Fruit fly (Drosophila melanogaster): ENCODE measurements around the gene Taf4.

Taf4 gene

DNA sequence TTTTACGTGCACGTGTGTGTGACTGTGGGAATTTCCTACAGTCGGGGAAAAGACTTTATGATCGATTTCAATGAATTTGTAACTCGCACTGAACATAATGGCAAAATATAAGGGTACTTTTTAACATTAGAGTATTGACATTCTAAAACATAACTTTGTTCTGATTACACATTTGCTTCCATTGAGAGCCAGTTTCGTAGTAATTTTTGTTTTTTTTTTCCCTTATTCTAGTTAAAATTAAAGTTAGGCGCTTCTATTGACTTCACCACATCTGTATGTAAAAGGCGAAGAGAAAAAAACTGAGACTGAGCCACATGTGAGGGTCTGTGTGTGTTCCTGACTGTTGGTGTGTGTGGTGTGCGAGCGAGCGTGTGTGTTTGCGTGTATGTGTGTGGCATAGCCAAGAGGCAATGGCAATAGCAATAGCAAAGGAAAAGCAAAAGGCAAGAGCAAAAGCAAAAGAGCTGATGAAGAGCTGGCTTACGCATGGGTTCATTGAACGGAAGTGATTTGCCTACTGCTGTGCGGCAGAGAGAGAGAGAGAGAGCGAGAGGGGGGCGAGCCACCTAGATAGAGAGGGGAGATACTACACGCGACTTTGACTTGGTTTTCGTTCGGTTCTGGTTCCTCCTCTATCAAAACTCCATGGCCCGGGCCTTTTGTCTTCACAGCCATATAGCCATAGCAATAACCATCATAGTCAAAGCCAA, 49.0 kb downstream of the Taf4 start (continued):
- peak; percentile 58 for TF ChIP-seq CG17829 (tag; optimal IDR thresholded peaks at IDR 0.05)
- no peak for TF ChIP-seq repo (GFP tag; optimal IDR thresholded peaks at IDR 0.05)
- TF ChIP-seq shn (GFP tag; optimal IDR thresholded peaks at IDR 0.05): peak; percentile 59
- TF ChIP-seq CG33213 (GFP tag; optimal IDR thresholded peaks at IDR 0.05): peak; percentile 28
- TF ChIP-seq cato (GFP tag; optimal IDR thresholded peaks at IDR 0.05; ENCODE audit: borderline replicate concordance): peak; percentile 38
- TF ChIP-seq CG17568 (GFP tag; optimal IDR thresholded peaks at IDR 0.05): peak; percentile 62
- TF ChIP-seq Kr (GFP tag; optimal IDR thresholded peaks at IDR 0.05): no peak
- peak; percentile 87 for TF ChIP-seq CG11504 (tag; optimal IDR thresholded peaks at IDR 0.05)
- TF ChIP-seq Mes4 (GFP tag; optimal IDR thresholded peaks at IDR 0.05): peak; percentile 42
- TF ChIP-seq CG5245 (GFP tag; optimal IDR thresholded peaks at IDR 0.05): peak; percentile 60
- TF ChIP-seq dmrt99B (tag; optimal IDR thresholded peaks at IDR 0.05): peak; percentile 85
- TF ChIP-seq sima (GFP tag; optimal IDR thresholded peaks at IDR 0.05): peak; percentile 6
- peak; percentile 62 for TF ChIP-seq Chrac-16 (GFP tag; optimal IDR thresholded peaks at IDR 0.05)
- TF ChIP-seq Scr (GFP tag; IDR thresholded peaks at IDR 0.05; ENCODE audit: partially characterized antibody): no peak
- peak; percentile 88 for TF ChIP-seq CG3163 (GFP tag; optimal IDR thresholded peaks at IDR 0.05)
- TF ChIP-seq CTCF (GFP tag; optimal IDR thresholded peaks at IDR 0.05): no peak
- peak; percentile 69; the same call in 2 of the 3 replicates for TF ChIP-seq tgo (GFP tag; IDR thresholded peaks at IDR 0.05)
- peak; percentile 79 for TF ChIP-seq CG10147 (GFP tag; optimal IDR thresholded peaks at IDR 0.05)
- TF ChIP-seq CG17359 (tag; optimal IDR thresholded peaks at IDR 0.05): peak; percentile 70
- TF ChIP-seq NfI (GFP tag; optimal IDR thresholded peaks at IDR 0.05): peak; percentile 69
- TF ChIP-seq CG9727 (GFP tag; optimal IDR thresholded peaks at IDR 0.05): peak; percentile 69
- peak; percentile 44 for TF ChIP-seq vvl (GFP tag; IDR thresholded peaks at IDR 0.05)
- peak; percentile 76 for TF ChIP-seq CG18262 (tag; optimal IDR thresholded peaks at IDR 0.05)
- peak; percentile 14 for TF ChIP-seq CG7928 (GFP tag; optimal IDR thresholded peaks at IDR 0.05)
- TF ChIP-seq CG14860 (GFP tag; IDR thresholded peaks at IDR 0.05; ENCODE audit: partially characterized antibody): no peak
- no peak for TF ChIP-seq Dp (GFP tag; optimal IDR thresholded peaks at IDR 0.05)
- TF ChIP-seq Sry-β (GFP tag; optimal IDR thresholded peaks at IDR 0.05): no peak
- TF ChIP-seq CG6654 (GFP tag; optimal IDR thresholded peaks at IDR 0.05): no peak
- no peak for TF ChIP-seq Nf-YA (GFP tag; IDR thresholded peaks at IDR 0.05)
- peak; percentile 59 for TF ChIP-seq Ssrp (tag; optimal IDR thresholded peaks at IDR 0.05)
- TF ChIP-seq hbn (GFP tag; IDR thresholded peaks at IDR 0.05; ENCODE audit: partially characterized antibody): no peak
- TF ChIP-seq Aef1 (GFP tag; IDR thresholded peaks at IDR 0.05): no peak; the same call in 1 of the 3 replicates
- no peak for TF ChIP-seq p53 (GFP tag; optimal IDR thresholded peaks at IDR 0.05)
- TF ChIP-seq salm (tag; optimal IDR thresholded peaks at IDR 0.05): peak; percentile 48
- TF ChIP-seq luna (GFP tag; optimal IDR thresholded peaks at IDR 0.05): no peak
- no peak for TF ChIP-seq CG11093 (GFP tag; IDR thresholded peaks at IDR 0.05)
- peak; percentile 5 for TF ChIP-seq HmgD (GFP tag; optimal IDR thresholded peaks at IDR 0.05)
- TF ChIP-seq BtbVII (GFP tag; optimal IDR thresholded peaks at IDR 0.05): peak; percentile 80
- no peak for TF ChIP-seq CG10565 (GFP tag; optimal IDR thresholded peaks at IDR 0.05)
- TF ChIP-seq nerfin-1 (tag; optimal IDR thresholded peaks at IDR 0.05): peak; percentile 56
- no peak for TF ChIP-seq HLH4C (GFP tag; IDR thresholded peaks at IDR 0.05; ENCODE audit: partially characterized antibody)
- no peak for TF ChIP-seq ato (GFP tag; IDR thresholded peaks at IDR 0.05; ENCODE audit: partially characterized antibody)
- peak; percentile 6 for TF ChIP-seq CG33557 (GFP tag; optimal IDR thresholded peaks at IDR 0.05)
- TF ChIP-seq H2.0 (GFP tag; IDR thresholded peaks at IDR 0.05): peak; percentile 50; the same call in 1 of the 2 replicates
- TF ChIP-seq hkb (optimal IDR thresholded peaks at IDR 0.05): no peak
- TF ChIP-seq hkb (GFP tag; IDR thresholded peaks at IDR 0.05): peak; percentile 58; the same call in 1 of the 2 replicates
- no peak for TF ChIP-seq CG4404 (GFP tag; IDR thresholded peaks at IDR 0.05)
- TF ChIP-seq Hr51 (GFP tag; optimal IDR thresholded peaks at IDR 0.05): peak; percentile 39 to 81
- TF ChIP-seq caup (GFP tag; optimal IDR thresholded peaks at IDR 0.05; ENCODE audit: severe bottlenecking): peak; percentile 80

Measured in whole organism, embryonic.